Fruit fly (Drosophila melanogaster) whole organism, embryonic: Measurements from ENCODE around the gene rictor.

ENCODE experiments used
- Asciz ChIP-seq: fragments of 200-800 bp; sonication (Bioruptor generic); optimal IDR thresholded peaks from 2 replicates; lab custom pipeline; 2017; ENCODE audit warnings: missing biosample characterization, mild to moderate bottlenecking, missing genetic modification characterization, missing genetic modification reagents
- BtbVII ChIP-seq: fragments of 200-800 bp; sonication (Bioruptor generic); optimal IDR thresholded peaks from 3 replicates; lab custom pipeline; 2017; ENCODE audit warnings: missing biosample characterization, mild to moderate bottlenecking, missing genetic modification characterization
- CG10366 ChIP-seq: fragments of 200-800 bp; sonication (Bioruptor generic); IDR thresholded peaks from 2 replicates; pipeline ENCODE4 v1.3.6; 2022; ENCODE audit warnings: missing biosample characterization, missing genetic modification characterization
- CG11504 ChIP-seq: fragments of 200-800 bp; sonication (Bioruptor generic); optimal IDR thresholded peaks from 3 replicates; lab custom pipeline; 2019; ENCODE audit warnings: missing biosample characterization, mild to moderate bottlenecking, missing genetic modification characterization, moderate library complexity
- CG12391 ChIP-seq: fragments of 200-800 bp; sonication (Bioruptor generic); optimal IDR thresholded peaks from 3 replicates; lab custom pipeline; 2018; ENCODE audit warnings: missing biosample characterization, mild to moderate bottlenecking, missing genetic modification characterization, moderate library complexity
- CG13296 ChIP-seq: fragments of 200-800 bp; sonication (Bioruptor generic); optimal IDR thresholded peaks from 3 replicates; lab custom pipeline; 2018; ENCODE audit warnings: missing biosample characterization, mild to moderate bottlenecking, missing genetic modification characterization
- CG14965 ChIP-seq: fragments of 200-800 bp; sonication (Bioruptor generic); optimal IDR thresholded peaks from 2 replicates; lab custom pipeline; 2016; ENCODE audit warnings: missing biosample characterization, missing genetic modification characterization, borderline replicate concordance
- CG15479 ChIP-seq: fragments of 200-800 bp; sonication (Bioruptor generic); optimal IDR thresholded peaks from 3 replicates; lab custom pipeline; 2019; ENCODE audit warnings: missing biosample characterization, mild to moderate bottlenecking, missing genetic modification characterization, moderate library complexity
- CG1603 ChIP-seq: fragments of 200-800 bp; sonication (Bioruptor generic); optimal IDR thresholded peaks from 2 replicates; lab custom pipeline; 2019; ENCODE audit warnings: missing biosample characterization, mild to moderate bottlenecking, missing genetic modification characterization, moderate library complexity
- CG17359 ChIP-seq: fragments of 200-800 bp; sonication (Bioruptor generic); optimal IDR thresholded peaks from 3 replicates; lab custom pipeline; 2018; ENCODE audit warnings: missing biosample characterization, mild to moderate bottlenecking, missing genetic modification characterization, moderate library complexity
- CG2202 ChIP-seq: fragments of 200-800 bp; sonication (Bioruptor generic); optimal IDR thresholded peaks from 2 replicates; lab custom pipeline; 2018; ENCODE audit warnings: missing biosample characterization, mild to moderate bottlenecking, missing genetic modification characterization
- CG2678 ChIP-seq: fragments of 200-800 bp; sonication (Bioruptor generic); optimal IDR thresholded peaks from 3 replicates; lab custom pipeline; 2019; ENCODE audit warnings: missing biosample characterization, mild to moderate bottlenecking, missing genetic modification characterization, moderate library complexity
- CG3407 ChIP-seq: fragments of 200-800 bp; sonication (Bioruptor generic); optimal IDR thresholded peaks from 2 replicates; lab custom pipeline; 2018; ENCODE audit warnings: missing biosample characterization, mild to moderate bottlenecking, missing genetic modification characterization
- CG5953 ChIP-seq: fragments of 200-800 bp; sonication (Bioruptor generic); IDR thresholded peaks from 2 replicates; pipeline ENCODE4 v1.3.6; 2022; ENCODE audit warnings: missing biosample characterization, missing genetic modification characterization
- CG6272 ChIP-seq: fragments of 200-800 bp; sonication (Bioruptor generic); IDR thresholded peaks from 2 replicates; pipeline ENCODE4 v1.3.6; 2022; ENCODE audit warnings: missing biosample characterization, missing genetic modification characterization
- CG7839 ChIP-seq: fragments of 200-800 bp; sonication (Bioruptor generic); optimal IDR thresholded peaks from 3 replicates; lab custom pipeline; 2018; ENCODE audit warnings: missing biosample characterization, mild to moderate bottlenecking, missing genetic modification characterization, moderate library complexity
- CG7928 ChIP-seq: fragments of 200-800 bp; sonication (Bioruptor generic); optimal IDR thresholded peaks from 2 replicates; lab custom pipeline; 2017; ENCODE audit warnings: missing biosample characterization, mild to moderate bottlenecking, missing genetic modification characterization
- CG8944 ChIP-seq: fragments of 200-800 bp; sonication (Bioruptor generic); optimal IDR thresholded peaks from 3 replicates; lab custom pipeline; 2016; ENCODE audit warnings: missing biosample characterization, missing genetic modification characterization
- CTCF ChIP-seq: fragments of 200-800 bp; sonication (Bioruptor generic); optimal IDR thresholded peaks from 2 replicates; lab custom pipeline; 2017; ENCODE audit warnings: missing biosample characterization, mild to moderate bottlenecking, missing genetic modification characterization, moderate library complexity
- CoRest ChIP-seq: fragments of 200-800 bp; sonication (Bioruptor generic); optimal IDR thresholded peaks from 3 replicates; lab custom pipeline; 2018; ENCODE audit warnings: missing biosample characterization, mild to moderate bottlenecking, missing genetic modification characterization, moderate library complexity
- Dip2 ChIP-seq: fragments of 200-800 bp; sonication (Bioruptor generic); IDR thresholded peaks from 2 replicates; pipeline ENCODE4 v1.3.6; 2022; ENCODE audit warnings: missing biosample characterization, missing genetic modification characterization
- Gug ChIP-seq: fragments of 200-800 bp; sonication (Bioruptor generic); IDR thresholded peaks from 4 replicates; pipeline ENCODE4 v1.3.6; 2022; ENCODE audit warnings: missing biosample characterization, missing genetic modification characterization
- HLH3B ChIP-seq: fragments of 200-800 bp; sonication (Bioruptor generic); IDR thresholded peaks from 2 replicates; pipeline ENCODE4 v1.3.6; 2022; ENCODE audit warnings: missing biosample characterization, missing genetic modification characterization
- Hand ChIP-seq: fragments of 200-800 bp; sonication (Bioruptor generic); optimal IDR thresholded peaks from 2 replicates; lab custom pipeline; 2017; ENCODE audit warnings: mild to moderate bottlenecking, missing biosample characterization, missing genetic modification reagents, missing genetic modification characterization
- HmgD ChIP-seq: fragments of 200-800 bp; sonication (Bioruptor generic); optimal IDR thresholded peaks from 3 replicates; lab custom pipeline; 2016; ENCODE audit warnings: missing biosample characterization, missing genetic modification characterization
- Hr3 ChIP-seq: fragments of 200-800 bp; sonication (Bioruptor generic); optimal IDR thresholded peaks from 3 replicates; lab custom pipeline; 2016; ENCODE audit warnings: missing biosample characterization, missing genetic modification characterization
- Hr78 ChIP-seq, 2 experiments: fragments of 200-800 bp in 1 of 2; fragments of >200 bp in 1 of 2; sonication (Bioruptor generic) in 1 of 2; optimal IDR thresholded peaks; 2 replicates each; lab custom pipeline; 2017 to 2019; ENCODE audit warnings: missing biosample characterization in 2 of 2, missing genetic modification characterization in 2 of 2, mild to moderate bottlenecking in 1 of 2, moderate library complexity in 1 of 2
- Mad ChIP-seq: fragments of 200-800 bp; sonication (Bioruptor generic); optimal IDR thresholded peaks from 2 replicates; lab custom pipeline; 2016; ENCODE audit warnings: missing biosample characterization, missing genetic modification characterization
- NFAT ChIP-seq: fragments of 200-800 bp; sonication (Bioruptor generic); IDR thresholded peaks from 2 replicates; pipeline ENCODE4 v1.3.6; 2022; ENCODE audit warnings: missing biosample characterization, missing genetic modification characterization
- Oaz ChIP-seq: fragments of 200-800 bp; sonication (Bioruptor generic); IDR thresholded peaks from 2 replicates; pipeline ENCODE4 v1.3.6; 2022; ENCODE audit warnings: missing biosample characterization, missing genetic modification characterization
- Oli ChIP-seq: fragments of 200-800 bp; sonication (Bioruptor generic); optimal IDR thresholded peaks from 2 replicates; lab custom pipeline; 2018; ENCODE audit warnings: missing biosample characterization, mild to moderate bottlenecking, missing genetic modification characterization, moderate library complexity
- bab2 ChIP-seq: fragments of 200-800 bp; sonication (Bioruptor generic); optimal IDR thresholded peaks from 2 replicates; lab custom pipeline; 2016; ENCODE audit warnings: missing biosample characterization, missing genetic modification characterization
- chif ChIP-seq, 2 experiments: fragments of 200-800 bp; sonication (Bioruptor generic); optimal IDR thresholded peaks; 3 replicates each; lab custom pipeline; 2016; ENCODE audit warnings: missing biosample characterization in 2 of 2, missing genetic modification characterization in 2 of 2
- ems ChIP-seq: fragments of 200-800 bp; sonication (Bioruptor generic); optimal IDR thresholded peaks from 3 replicates; lab custom pipeline; 2016; ENCODE audit warnings: missing biosample characterization, missing genetic modification characterization
- fd96Cb ChIP-seq: fragments of 200-800 bp; sonication (Bioruptor generic); optimal IDR thresholded peaks from 2 replicates; lab custom pipeline; 2018; ENCODE audit warnings: missing biosample characterization, mild to moderate bottlenecking, missing genetic modification characterization, moderate library complexity
- fru ChIP-seq: fragments of >200 bp; optimal IDR thresholded peaks from 2 replicates; lab custom pipeline; 2017
- gem ChIP-seq: fragments of 200-800 bp; sonication (Bioruptor generic); optimal IDR thresholded peaks from 2 replicates; lab custom pipeline; 2019; ENCODE audit warnings: missing biosample characterization, mild to moderate bottlenecking, missing genetic modification characterization, moderate library complexity
- h ChIP-seq: fragments of >200 bp; optimal IDR thresholded peaks from 2 replicates; lab custom pipeline; 2017
- kay ChIP-seq: fragments of 200-800 bp; sonication (Bioruptor generic); optimal IDR thresholded peaks from 2 replicates; lab custom pipeline; 2016; ENCODE audit warnings: missing biosample characterization, missing genetic modification characterization
- nom ChIP-seq: fragments of 200-800 bp; sonication (Bioruptor generic); optimal IDR thresholded peaks from 2 replicates; lab custom pipeline; 2017; ENCODE audit warnings: missing biosample characterization, missing genetic modification characterization, mild to moderate bottlenecking, moderate library complexity, missing genetic modification reagents
- p53 ChIP-seq: fragments of 200-800 bp; sonication (Bioruptor generic); optimal IDR thresholded peaks from 2 replicates; lab custom pipeline; 2016; ENCODE audit warnings: missing biosample characterization, missing genetic modification characterization
- pho ChIP-seq: fragments of 200-800 bp; sonication (Bioruptor generic); optimal IDR thresholded peaks from 2 replicates; lab custom pipeline; 2016; ENCODE audit warnings: missing biosample characterization, missing genetic modification characterization
- pita ChIP-seq: fragments of 200-800 bp; sonication (Bioruptor generic); optimal IDR thresholded peaks from 2 replicates; lab custom pipeline; 2017; ENCODE audit warnings: missing biosample characterization, mild to moderate bottlenecking, missing genetic modification characterization
- pzg ChIP-seq: fragments of 200-800 bp; sonication (Bioruptor generic); optimal IDR thresholded peaks from 3 replicates; lab custom pipeline; 2018; ENCODE audit warnings: missing biosample characterization, mild to moderate bottlenecking, missing genetic modification characterization, moderate library complexity
- sima ChIP-seq: fragments of 200-800 bp; sonication (Bioruptor generic); optimal IDR thresholded peaks from 2 replicates; lab custom pipeline; 2016; ENCODE audit warnings: missing biosample characterization, missing genetic modification characterization
- sisA ChIP-seq: fragments of 200-800 bp; sonication (Bioruptor generic); IDR thresholded peaks from 2 replicates; pipeline ENCODE4 v1.3.6; 2022; ENCODE audit warnings: missing biosample characterization, missing genetic modification characterization
- sqz ChIP-seq: fragments of 200-800 bp; sonication (Bioruptor generic); optimal IDR thresholded peaks from 3 replicates; lab custom pipeline; 2018; ENCODE audit warnings: missing biosample characterization, mild to moderate bottlenecking, missing genetic modification characterization
- tgo ChIP-seq: fragments of 200-800 bp; sonication (Bioruptor generic); IDR thresholded peaks from 3 replicates; pipeline ENCODE4 v1.3.6; 2022; ENCODE audit warnings: missing biosample characterization, missing genetic modification characterization
- trh ChIP-seq: fragments of 200-800 bp; sonication (Bioruptor generic); optimal IDR thresholded peaks from 2 replicates; lab custom pipeline; 2016; ENCODE audit warnings: missing biosample characterization, missing genetic modification characterization
- zen ChIP-seq: fragments of 200-800 bp; sonication (Bioruptor generic); optimal IDR thresholded peaks from 3 replicates; lab custom pipeline; 2018; ENCODE audit warnings: missing biosample characterization, mild to moderate bottlenecking, missing genetic modification characterization, moderate library complexity

Gene rictor

dm6 chrX:19297899-19298784, 37.1 kb upstream of the rictor start, which contains the start of gene CG8034 (continued):
- TF ChIP-seq sisA (GFP tag; lab: Robert Waterston, UW), result peak; percentile 94
- peak; percentile 95 for TF ChIP-seq CG17359 (tag; lab: Kevin White, UChicago)
- TF ChIP-seq CG10366 (GFP tag; lab: Robert Waterston, UW), result peak; percentile 92
- peak; percentile 75 for TF ChIP-seq Dip2 (GFP tag; lab: Robert Waterston, UW)
- peak; percentile 46 for TF ChIP-seq CG14965 (GFP tag; lab: Kevin White, UChicago)
- peak; percentile 39 for TF ChIP-seq CG15479 (GFP tag; lab: Kevin White, UChicago)
- peak; percentile 96 for TF ChIP-seq BtbVII (GFP tag; lab: Kevin White, UChicago)
- TF ChIP-seq CG2202 (tag; lab: Kevin White, UChicago), result peak; percentile 93
- TF ChIP-seq Hr3 (GFP tag; lab: Kevin White, UChicago), result peak; percentile 95
- TF ChIP-seq fru, result no peak
- peak; percentile 95 for TF ChIP-seq tgo (GFP tag; lab: Robert Waterston, UW)
- peak; percentile 97 for TF ChIP-seq CG11504
- TF ChIP-seq CG12391 (tag; lab: Kevin White, UChicago), result peak; percentile 97
- TF ChIP-seq Mad (GFP tag; lab: Kevin White, UChicago), result peak; percentile 96
- peak; percentile 89 for TF ChIP-seq CG1603
- peak; percentile 83 for TF ChIP-seq NFAT (GFP tag; lab: Robert Waterston, UW)
- peak; percentile 90 for TF ChIP-seq HmgD
- TF ChIP-seq pho, result peak; percentile 97
- peak; percentile 93 for TF ChIP-seq trh (GFP tag; lab: Kevin White, UChicago)
- TF ChIP-seq p53 (GFP tag; lab: Kevin White, UChicago), result peak; percentile 69
- TF ChIP-seq bab2, result peak; percentile 95
- TF ChIP-seq pita, result no peak
- TF ChIP-seq Gug (GFP tag; lab: Robert Waterston, UW), result peak; percentile 95
- TF ChIP-seq fd96Cb (tag; lab: Kevin White, UChicago), result peak; percentile 96
- peak; percentile 24 for TF ChIP-seq pzg (GFP tag; lab: Kevin White, UChicago)
- peak; percentile 91 for TF ChIP-seq CG8944
- peak; percentile 98 for TF ChIP-seq CG7839 (tag; lab: Kevin White, UChicago)
- TF ChIP-seq kay (GFP tag; lab: Kevin White, UChicago), result peak; percentile 93
- TF ChIP-seq sqz (GFP tag; lab: Kevin White, UChicago), result peak; percentile 95
- TF ChIP-seq nom (GFP tag; lab: Kevin White, UChicago), result peak; percentile 91
- TF ChIP-seq CG6272, result peak; percentile 89
- peak; percentile 89 for TF ChIP-seq Oaz
- peak; percentile 78 for TF ChIP-seq CG7928 (GFP tag; lab: Kevin White, UChicago)
- peak; percentile 93 for TF ChIP-seq Hand (GFP tag; lab: Kevin White, UChicago)
- peak; percentile 97 for TF ChIP-seq CG13296
- peak in 1 of 2 experiments; percentile 88 for TF ChIP-seq Hr78 (GFP tag; optimal IDR thresholded peaks at IDR 0.05; lab: Kevin White, UChicago)
- TF ChIP-seq ems (GFP tag; lab: Kevin White, UChicago), result peak; percentile 97
- peak; percentile 62 for TF ChIP-seq CTCF (GFP tag; lab: Kevin White, UChicago)
- peak; percentile 99 for TF ChIP-seq CG2678 (tag; lab: Kevin White, UChicago)
- TF ChIP-seq CG3407 (GFP tag; lab: Kevin White, UChicago), result peak; percentile 92
- peak; percentile 99 for TF ChIP-seq gem (tag; lab: Kevin White, UChicago)
- TF ChIP-seq chif (GFP tag; optimal IDR thresholded peaks at IDR 0.05; lab: Kevin White, UChicago), result peak; percentile 93 to 94
- peak; percentile 95 for TF ChIP-seq zen (tag; lab: Kevin White, UChicago)
- peak; percentile 98 for TF ChIP-seq Oli
- TF ChIP-seq HLH3B (GFP tag; lab: Robert Waterston, UW), result peak; percentile 94
- TF ChIP-seq CG5953, result peak; percentile 69
- TF ChIP-seq CoRest (tag; lab: Kevin White, UChicago), result peak; percentile 99
- no peak for TF ChIP-seq h (lab: Kevin White, UChicago)
- peak; percentile 86 for TF ChIP-seq sima (GFP tag; lab: Kevin White, UChicago)
- TF ChIP-seq Asciz (GFP tag; lab: Kevin White, UChicago), result peak; percentile 93
